Worm (Caenorhabditis elegans) whole organism, L3 larva: ENCODE data around the gene fbxb-81.

ENCODE experiments used
- elt-2 ChIP-seq: sonication (generic microtip); optimal IDR thresholded peaks from 2 replicates; lab custom pipeline; 2016; ENCODE audit warnings: missing genetic modification reagents, mild to moderate bottlenecking, missing genetic modification characterization, missing compliant biosample characterization
- fkh-2 ChIP-seq: fragments of 150-350 bp; optimal IDR thresholded peaks from 2 replicates; lab custom pipeline; 2014; ENCODE audit warnings: missing biosample characterization, missing genetic modification reagents, missing genetic modification characterization
- fos-1 ChIP-seq: fragments of 150-350 bp; optimal IDR thresholded peaks from 2 replicates; lab custom pipeline; 2014; ENCODE audit warnings: missing biosample characterization, missing genetic modification characterization
- nfya-1 ChIP-seq: sonication (generic microtip); optimal IDR thresholded peaks from 2 replicates; lab custom pipeline; 2017; ENCODE audit warnings: missing genetic modification characterization, mild to moderate bottlenecking, missing compliant biosample characterization, antibody characterized with exemption, moderate library complexity; ENCODE audit not compliant: insufficient read depth
- nhr-77 ChIP-seq: fragments of 150-350 bp; optimal IDR thresholded peaks from 2 replicates; lab custom pipeline; 2014; ENCODE audit warnings: missing biosample characterization, missing genetic modification characterization
- skn-1 ChIP-seq: fragments of 150-350 bp; optimal IDR thresholded peaks from 2 replicates; lab custom pipeline; 2014; ENCODE audit warnings: missing biosample characterization, missing genetic modification characterization
- snpc-4 ChIP-seq: fragments of 150-350 bp; optimal IDR thresholded peaks from 2 replicates; lab custom pipeline; 2014; ENCODE audit warnings: missing biosample characterization, missing genetic modification characterization

DNA sequence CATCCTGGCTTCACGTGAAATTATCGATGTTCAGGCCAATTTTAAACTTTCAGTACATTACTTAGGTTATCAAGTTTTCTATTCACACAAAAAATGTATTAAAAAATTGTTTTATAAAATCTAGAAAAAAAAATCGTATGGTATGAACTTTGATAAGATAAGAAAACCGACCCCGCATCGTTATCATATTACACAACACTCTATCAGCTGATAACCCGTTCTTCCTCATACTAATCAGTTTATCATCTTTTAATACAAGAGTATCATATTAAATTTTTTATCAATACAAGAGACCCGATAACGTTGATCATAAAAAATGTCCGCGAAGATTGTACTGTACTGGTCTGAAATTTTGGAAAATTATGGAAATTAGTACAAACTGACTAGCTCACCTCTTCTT, 13.2 kb upstream of the fbxb-81 start:
- no peak for TF ChIP-seq nhr-77 (tag; lab: Kevin White, UChicago)
- TF ChIP-seq fkh-2 = no peak
- TF ChIP-seq snpc-4 (tag; lab: Kevin White, UChicago) = no peak
- TF ChIP-seq elt-2 (tag; lab: Kevin White, UChicago) = peak; percentile 100
- TF ChIP-seq nfya-1 (tag; lab: Kevin White, UChicago) = no peak
- peak; percentile 26 for TF ChIP-seq skn-1
- TF ChIP-seq fos-1 = peak; percentile 45
